Worm (Caenorhabditis elegans): ENCODE data around the gene M176.10.

The M176.10 gene

ce11 chrII:9418065-9418567, 7.9 kb downstream of the M176.10 start, which contains the start of the genes M176.4 and M176.16:
Gene M176.4, plus strand, starts transcription at chrII:9418365.
Gene M176.16, plus strand, starts transcription at chrII:9418517.
- TF ChIP-seq nhr-12 (tag; optimal IDR thresholded peaks at IDR 0.05): no peak
- TF ChIP-seq elt-2 (tag; optimal IDR thresholded peaks at IDR 0.05): peak; percentile 38

ce11 chrII:9416381-9417276, 9.3 kb downstream of the M176.10 start, which contains the start of the genes gss-1 and chch-3:
Gene gss-1, minus strand, starts transcription at chrII:9416431.
Gene chch-3, plus strand, starts transcription at chrII:9417013.
- TF ChIP-seq snpc-4 (tag; optimal IDR thresholded peaks at IDR 0.05) (peak; percentile 64), nhr-23 (tag; optimal IDR thresholded peaks at IDR 0.05) (peak; percentile 32), pha-4 (tag; optimal IDR thresholded peaks at IDR 0.05) (peak; percentile 75), elt-2 (tag; optimal IDR thresholded peaks at IDR 0.05) (peak; percentile 54), lin-39 (tag; optimal IDR thresholded peaks at IDR 0.05) (peak; percentile 55), jun-1 (tag; optimal IDR thresholded peaks at IDR 0.05) (no peak), pqm-1 (tag; optimal IDR thresholded peaks at IDR 0.05) (peak; percentile 0), ama-1 (optimal IDR thresholded peaks at IDR 0.05) (no peak), lin-15B (tag; optimal IDR thresholded peaks at IDR 0.05) (peak; percentile 55), mdl-1 (tag; optimal IDR thresholded peaks at IDR 0.05) (no peak), ceh-9 (tag; optimal IDR thresholded peaks at IDR 0.05) (no peak), nhr-43 (tag; optimal IDR thresholded peaks at IDR 0.05; ENCODE audit: poor library complexity, severe bottlenecking) (peak; percentile 40), sea-2 (GFP tag; optimal IDR thresholded peaks at IDR 0.05) (no peak), ceh-82 (tag; optimal IDR thresholded peaks at IDR 0.05) (no peak), nhr-76 (tag; optimal IDR thresholded peaks at IDR 0.05) (no peak)

- TF ChIP-seq mml-1 (tag; optimal IDR thresholded peaks at IDR 0.05): no peak
- TF ChIP-seq elt-2 (tag; optimal IDR thresholded peaks at IDR 0.05): peak; percentile 73
- TF ChIP-seq pqm-1 (tag; optimal IDR thresholded peaks at IDR 0.05): peak; percentile 87
These were observed 13.8 kb downstream of the M176.10 start, which contains the start of gene arrd-3 for ce11 chrII:9412086-9412608. Gene arrd-3, plus strand, starts transcription at chrII:9412558.

- TF ChIP-seq mml-1 (tag; optimal IDR thresholded peaks at IDR 0.05) (no peak), snpc-4 (tag; optimal IDR thresholded peaks at IDR 0.05) (no peak), fkh-10 (GFP tag; optimal IDR thresholded peaks at IDR 0.05) (no peak), nhr-237 (tag; optimal IDR thresholded peaks at IDR 0.05) (no peak), ama-1 (optimal IDR thresholded peaks at IDR 0.05) (no peak)
These were observed 14.5 kb downstream of the M176.10 start, which contains the start of gene M176.9 for ce11 chrII:9411497-9411896. Gene M176.9, minus strand, starts transcription at chrII:9411597.

- no peak for TF ChIP-seq ztf-4 (tag; optimal IDR thresholded peaks at IDR 0.05)
- TF ChIP-seq ceh-9 (tag; optimal IDR thresholded peaks at IDR 0.05): no peak
- TF ChIP-seq nhr-23 (tag; optimal IDR thresholded peaks at IDR 0.05): no peak
- TF ChIP-seq ceh-82 (tag; optimal IDR thresholded peaks at IDR 0.05): no peak
- no peak for TF ChIP-seq nhr-25 (tag; optimal IDR thresholded peaks at IDR 0.05)
- no peak for TF ChIP-seq nhr-67 (tag; optimal IDR thresholded peaks at IDR 0.05)
- TF ChIP-seq ama-1 (optimal IDR thresholded peaks at IDR 0.05): no peak
- TF ChIP-seq unc-39 (tag; optimal IDR thresholded peaks at IDR 0.05): no peak
These were observed 18.5 kb downstream of the M176.10 start, which contains the start of gene arrd-2 for ce11 chrII:9407469-9407868. Gene arrd-2, plus strand, starts transcription at chrII:9407769.

- TF ChIP-seq ceh-16 (tag; optimal IDR thresholded peaks at IDR 0.05) (no peak), nhr-23 (tag; optimal IDR thresholded peaks at IDR 0.05) (no peak), mml-1 (tag; optimal IDR thresholded peaks at IDR 0.05) (no peak), hmg-11 (tag; optimal IDR thresholded peaks at IDR 0.05) (no peak), fkh-2 (tag; optimal IDR thresholded peaks at IDR 0.05) (no peak), nhr-12 (tag; optimal IDR thresholded peaks at IDR 0.05) (no peak), nfya-1 (tag; optimal IDR thresholded peaks at IDR 0.05; ENCODE audit: insufficient read depth) (no peak), R02D3.7 (tag; optimal IDR thresholded peaks at IDR 0.05) (no peak), elt-3 (tag; optimal IDR thresholded peaks at IDR 0.05) (no peak), egl-27 (tag; optimal IDR thresholded peaks at IDR 0.05) (no peak), lsy-12 (tag; optimal IDR thresholded peaks at IDR 0.05) (no peak), fkh-10 (GFP tag; optimal IDR thresholded peaks at IDR 0.05) (no peak), daf-12 (tag; optimal IDR thresholded peaks at IDR 0.05) (no peak), aly-2 (tag; optimal IDR thresholded peaks at IDR 0.05) (no peak), jun-1 (tag; optimal IDR thresholded peaks at IDR 0.05) (no peak), tbx-2 (tag; optimal IDR thresholded peaks at IDR 0.05) (no peak), lin-15B (tag; optimal IDR thresholded peaks at IDR 0.05) (no peak)
These were observed 19.0 kb downstream of the M176.10 start, which contains the start of gene mpz-6 for ce11 chrII:9407020-9407419. Gene mpz-6, minus strand, starts transcription at chrII:9407120.

All from whole organism, L3 larva.